Worm (Caenorhabditis elegans) whole organism, L2 larva: ENCODE data around the gene rom-1.
A peak's percentile ranks its signal among the peaks of the same experiment; 100 is the strongest.

Experiments
- C34F6.9 ChIP-seq: fragments of 150-350 bp; optimal IDR thresholded peaks from 2 replicates; lab custom pipeline; 2014; ENCODE audit warnings: missing biosample characterization, missing genetic modification characterization
- F13H6.1 ChIP-seq: sonication (generic microtip); optimal IDR thresholded peaks from 2 replicates; lab custom pipeline; 2016; ENCODE audit warnings: missing genetic modification characterization, missing compliant biosample characterization
- R02D3.7 ChIP-seq: fragments of 150-350 bp; optimal IDR thresholded peaks from 2 replicates; lab custom pipeline; 2014; ENCODE audit warnings: missing biosample characterization, missing genetic modification characterization
- alr-1 ChIP-seq: fragments of 150-350 bp; optimal IDR thresholded peaks from 2 replicates; lab custom pipeline; 2014; ENCODE audit warnings: missing biosample characterization, missing genetic modification characterization
- aly-2 ChIP-seq: fragments of 150-350 bp; optimal IDR thresholded peaks from 2 replicates; lab custom pipeline; 2014; ENCODE audit warnings: missing biosample characterization, missing genetic modification characterization
- ama-1 ChIP-seq: fragments of 150-350 bp; optimal IDR thresholded peaks from 2 replicates; lab custom pipeline; 2018; ENCODE audit warnings: inconsistent platforms
- ceh-16 ChIP-seq: fragments of 150-350 bp; optimal IDR thresholded peaks from 2 replicates; lab custom pipeline; 2014; ENCODE audit warnings: missing biosample characterization, missing genetic modification characterization
- egl-27 ChIP-seq: sonication (generic microtip); optimal IDR thresholded peaks from 3 replicates; lab custom pipeline; 2017; ENCODE audit warnings: missing biosample characterization, missing genetic modification reagents, missing genetic modification characterization
- elt-1 ChIP-seq: fragments of 150-350 bp; optimal IDR thresholded peaks from 2 replicates; lab custom pipeline; 2014; ENCODE audit warnings: missing biosample characterization, missing genetic modification characterization
- elt-3 ChIP-seq: sonication (generic microtip); optimal IDR thresholded peaks from 2 replicates; lab custom pipeline; 2017; ENCODE audit warnings: missing biosample characterization, missing genetic modification characterization
- fos-1 ChIP-seq: fragments of 150-350 bp; optimal IDR thresholded peaks from 2 replicates; lab custom pipeline; 2014; ENCODE audit warnings: missing biosample characterization, missing genetic modification characterization
- gmeb-1 ChIP-seq: fragments of 150-350 bp; optimal IDR thresholded peaks from 2 replicates; lab custom pipeline; 2014; ENCODE audit warnings: missing biosample characterization, missing genetic modification characterization
- lin-11 ChIP-seq: fragments of 150-350 bp; sonication (generic microtip); optimal IDR thresholded peaks from 2 replicates; lab custom pipeline; 2014; ENCODE audit warnings: missing biosample characterization, missing genetic modification characterization, inconsistent platforms, mixed read lengths
- lin-13 ChIP-seq: fragments of 150-350 bp; optimal IDR thresholded peaks from 2 replicates; lab custom pipeline; 2014; ENCODE audit warnings: missing biosample characterization, missing genetic modification reagents, missing genetic modification characterization
- mab-5 ChIP-seq: fragments of 150-350 bp; optimal IDR thresholded peaks from 2 replicates; lab custom pipeline; 2014; ENCODE audit warnings: missing biosample characterization, missing genetic modification characterization
- mbf-1 ChIP-seq: sonication (generic microtip); optimal IDR thresholded peaks from 2 replicates; lab custom pipeline; 2017; ENCODE audit warnings: missing biosample characterization, missing genetic modification characterization
- mdl-1 ChIP-seq, 2 experiments: fragments of 150-350 bp in 1 of 2; sonication (generic microtip) in 1 of 2; optimal IDR thresholded peaks; 2 replicates each; lab custom pipeline; 2017; ENCODE audit warnings: missing biosample characterization in 2 of 2, missing genetic modification characterization in 2 of 2
- nhr-10 ChIP-seq: sonication (generic microtip); optimal IDR thresholded peaks from 2 replicates; lab custom pipeline; 2017; ENCODE audit warnings: missing biosample characterization, missing genetic modification characterization
- nhr-11 ChIP-seq: fragments of 150-350 bp; optimal IDR thresholded peaks from 2 replicates; lab custom pipeline; 2014; ENCODE audit warnings: missing biosample characterization, missing genetic modification characterization
- nhr-12 ChIP-seq: fragments of 150-350 bp; optimal IDR thresholded peaks from 2 replicates; lab custom pipeline; 2014; ENCODE audit warnings: missing biosample characterization, missing genetic modification characterization
- nhr-129 ChIP-seq: fragments of 150-350 bp; optimal IDR thresholded peaks from 2 replicates; lab custom pipeline; 2014; ENCODE audit warnings: missing biosample characterization, missing genetic modification characterization
- nhr-21 ChIP-seq: fragments of 150-350 bp; optimal IDR thresholded peaks from 2 replicates; lab custom pipeline; 2014; ENCODE audit warnings: missing biosample characterization, missing genetic modification characterization
- nhr-25 ChIP-seq: fragments of 150-350 bp; sonication (generic microtip); optimal IDR thresholded peaks from 3 replicates; lab custom pipeline; 2014; ENCODE audit warnings: missing biosample characterization, missing genetic modification characterization
- peb-1 ChIP-seq: fragments of 150-350 bp; optimal IDR thresholded peaks from 2 replicates; lab custom pipeline; 2014; ENCODE audit warnings: missing biosample characterization, missing genetic modification characterization
- sem-4 ChIP-seq: fragments of 150-350 bp; optimal IDR thresholded peaks from 2 replicates; lab custom pipeline; 2014; ENCODE audit warnings: missing biosample characterization, missing genetic modification reagents, missing genetic modification characterization
- skn-1 ChIP-seq: sonication (generic microtip); optimal IDR thresholded peaks from 2 replicates; lab custom pipeline; 2017; ENCODE audit warnings: missing biosample characterization, missing genetic modification characterization
- sma-3 ChIP-seq: sonication (generic microtip); optimal IDR thresholded peaks from 2 replicates; lab custom pipeline; 2016; ENCODE audit warnings: missing genetic modification reagents, missing genetic modification characterization, missing compliant biosample characterization
- sma-9 ChIP-seq, 2 experiments: fragments of 150-350 bp in 1 of 2; sonication (generic microtip) in 1 of 2; optimal IDR thresholded peaks; 2 replicates each; lab custom pipeline; 2014 to 2016; ENCODE audit warnings: missing genetic modification characterization in 2 of 2, mild to moderate bottlenecking in 1 of 2, missing biosample characterization in 1 of 2, missing compliant biosample characterization in 1 of 2, missing genetic modification reagents in 1 of 2, moderate library complexity in 1 of 2
- unc-55 ChIP-seq: fragments of 150-350 bp; sonication (generic microtip); optimal IDR thresholded peaks from 3 replicates; lab custom pipeline; 2014; ENCODE audit warnings: missing biosample characterization, missing genetic modification reagents, missing genetic modification characterization
- unc-62 ChIP-seq: fragments of 150-350 bp; optimal IDR thresholded peaks from 2 replicates; lab custom pipeline; 2014; ENCODE audit warnings: missing biosample characterization, missing genetic modification reagents, missing genetic modification characterization
- zag-1 ChIP-seq: fragments of 150-350 bp; optimal IDR thresholded peaks from 2 replicates; lab custom pipeline; 2014; ENCODE audit warnings: missing biosample characterization, missing genetic modification characterization
- ztf-1 ChIP-seq: fragments of 200-800 bp; sonication (Bioruptor generic); conservative IDR thresholded peaks from 2 replicates; pipeline ENCODE4 v1.3.6; 2022; ENCODE audit warnings: missing genetic modification characterization, missing compliant biosample characterization
- ztf-4 ChIP-seq: fragments of 150-350 bp; optimal IDR thresholded peaks from 2 replicates; lab custom pipeline; 2014; ENCODE audit warnings: missing biosample characterization, missing genetic modification characterization

Gene rom-1

DNA sequence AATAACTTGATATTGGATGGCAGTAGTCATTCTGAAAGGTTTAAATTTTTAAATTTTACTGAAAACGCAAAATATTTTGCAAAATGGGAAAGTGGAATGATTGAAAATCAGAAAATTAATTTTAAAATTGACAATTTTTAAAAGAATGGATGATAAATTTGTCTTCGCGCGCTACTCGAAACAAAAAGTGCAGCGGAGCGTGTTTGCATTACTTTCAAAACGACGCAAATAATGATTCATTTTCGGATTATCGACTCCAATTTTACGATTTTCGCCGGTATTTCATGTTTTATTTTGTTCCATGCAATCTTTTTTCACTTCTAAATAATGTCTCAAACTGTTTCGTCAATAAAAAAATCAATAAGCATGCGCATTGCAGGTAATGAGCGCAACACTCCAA, 28.7 kb upstream of the rom-1 start, which contains the start of the genes tost-1 and arx-6 (continued):
- TF ChIP-seq nhr-129 (tag; lab: Kevin White, UChicago) (peak; percentile 54), zag-1 (no peak), unc-62 (no peak)
- TF ChIP-seq, all 48 proteins: peak for 10

DNA sequence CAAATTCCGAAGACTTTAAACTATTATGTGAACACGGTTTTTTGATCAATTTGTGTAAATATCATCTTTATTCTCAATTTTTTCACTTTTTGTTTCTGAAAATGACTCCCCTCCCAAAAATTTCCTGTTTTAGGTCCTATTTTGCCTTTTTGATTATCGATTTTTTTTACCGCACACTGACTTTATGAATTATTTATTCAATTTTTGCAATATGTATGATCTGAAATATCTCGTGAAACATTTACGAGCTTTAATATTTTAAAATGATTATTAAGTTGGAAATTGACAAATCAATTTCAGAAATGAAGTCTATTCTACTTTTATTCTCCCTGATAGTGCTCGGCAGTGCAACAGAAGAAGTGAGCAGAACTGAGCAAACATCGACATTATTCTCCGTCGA, 27.6 kb upstream of the rom-1 start, which contains the start of gene C35D10.1:
Gene C35D10.1 (plus strand): TSS at position 301 of the 400 bp plus-strand sequence.
- no peak for TF ChIP-seq nhr-25
- no peak for TF ChIP-seq gmeb-1 (tag; lab: Kevin White, UChicago)
- TF ChIP-seq unc-55 (GFP tag; lab: Kevin White, UChicago), result no peak
- no peak for TF ChIP-seq sma-3
- TF ChIP-seq ceh-16 (tag; lab: Kevin White, UChicago), result no peak
- TF ChIP-seq R02D3.7 (tag; lab: Kevin White, UChicago), result no peak
- TF ChIP-seq mab-5 (tag; lab: Kevin White, UChicago), result no peak
- no peak for TF ChIP-seq elt-1
- no peak for TF ChIP-seq nhr-21
- TF ChIP-seq C34F6.9, result no peak
- TF ChIP-seq egl-27, result no peak
- TF ChIP-seq fos-1, result no peak
- no peak for TF ChIP-seq elt-3
- no peak for TF ChIP-seq lin-13 (GFP tag; lab: Kevin White, UChicago)
- TF ChIP-seq skn-1 (tag; lab: Kevin White, UChicago), result no peak
- TF ChIP-seq lin-11 (tag; lab: Kevin White, UChicago), result no peak
- no peak for TF ChIP-seq ztf-4 (tag; lab: Kevin White, UChicago)
- TF ChIP-seq sma-9 (GFP tag; optimal IDR thresholded peaks at IDR 0.05; lab: Kevin White, UChicago), result no peak
- TF ChIP-seq sma-9 (tag; optimal IDR thresholded peaks at IDR 0.05; lab: Kevin White, UChicago), result no peak
- no peak for TF ChIP-seq F13H6.1 (tag; lab: Kevin White, UChicago)
- TF ChIP-seq, all 48 proteins: peak for 0

DNA sequence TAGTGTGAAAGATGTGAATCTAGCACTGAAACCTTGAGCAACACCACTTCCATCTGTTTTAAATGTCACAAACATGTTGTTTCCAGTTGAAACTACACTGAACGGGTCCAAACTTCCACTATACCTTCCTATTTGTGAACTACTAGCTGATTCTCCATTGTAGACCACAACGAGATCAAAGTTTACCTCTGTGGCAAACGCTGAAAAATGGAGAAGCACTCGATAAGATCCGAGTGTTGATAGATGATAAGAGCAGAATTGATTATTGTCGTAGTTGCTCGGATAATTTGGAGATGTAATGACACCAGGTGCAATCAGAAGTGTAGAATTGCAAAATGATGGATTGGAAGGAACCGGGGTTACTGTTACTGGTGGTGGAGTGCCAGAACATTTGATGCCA, 25.0 kb upstream of the rom-1 start:
- TF ChIP-seq mdl-1 (tag; optimal IDR thresholded peaks at IDR 0.05; lab: Kevin White, UChicago) (no peak), gmeb-1 (tag; lab: Kevin White, UChicago) (no peak), ztf-1 (GFP tag; lab: Robert Waterston, UW) (no peak), fos-1 (peak; percentile 24)

DNA sequence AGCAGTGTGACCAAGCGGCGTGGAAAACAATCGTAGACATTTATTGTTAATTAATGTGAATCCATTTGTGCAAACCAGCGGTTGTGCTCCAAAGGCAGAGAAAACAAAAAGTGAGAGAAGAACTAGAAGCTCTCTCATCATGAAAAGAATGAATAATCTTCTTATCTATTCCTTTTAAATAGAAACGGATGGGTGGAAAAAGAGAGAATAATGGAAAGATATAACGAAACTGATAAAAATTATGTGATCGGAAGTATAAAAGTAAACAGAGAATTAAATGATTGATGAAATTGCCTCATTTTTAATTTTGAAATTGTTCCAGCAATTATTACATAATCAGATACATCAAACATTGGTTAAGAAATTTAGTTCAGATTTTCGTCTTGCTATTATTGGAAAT, 23.6 kb upstream of the rom-1 start, which contains the start of gene clec-5:
Gene clec-5 (minus strand): TSS at position 178 of the 400 bp plus-strand sequence.
- TF ChIP-seq aly-2 (no peak), skn-1 (tag; lab: Kevin White, UChicago) (no peak), C34F6.9 (no peak), fos-1 (peak; percentile 77), peb-1 (tag; lab: Kevin White, UChicago) (no peak)

DNA sequence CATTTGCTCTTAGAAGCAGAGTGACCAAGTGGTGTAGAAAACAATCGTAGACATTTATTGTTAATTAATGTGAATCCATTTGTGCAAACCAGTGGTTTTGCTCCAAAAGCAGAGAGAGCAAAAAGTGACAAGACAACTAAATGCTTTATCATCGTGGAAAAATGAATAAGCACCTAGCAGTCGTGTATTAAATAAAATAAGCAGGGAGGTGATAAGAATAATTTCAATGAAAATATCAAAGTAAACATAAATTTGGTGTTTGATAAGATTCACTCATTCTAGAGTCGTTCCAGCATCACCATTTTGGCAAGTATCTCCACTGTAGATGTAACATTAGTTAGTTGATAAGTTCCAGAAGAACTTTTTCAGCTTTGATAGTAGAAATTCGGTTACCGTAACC, 19.7 kb upstream of the rom-1 start, which contains the start of gene clec-6:
Gene clec-6 (minus strand): TSS at position 154 of the 400 bp plus-strand sequence.
- TF ChIP-seq sem-4 (tag; lab: Kevin White, UChicago) (no peak), R02D3.7 (tag; lab: Kevin White, UChicago) (no peak), fos-1 (peak; percentile 84)

DNA sequence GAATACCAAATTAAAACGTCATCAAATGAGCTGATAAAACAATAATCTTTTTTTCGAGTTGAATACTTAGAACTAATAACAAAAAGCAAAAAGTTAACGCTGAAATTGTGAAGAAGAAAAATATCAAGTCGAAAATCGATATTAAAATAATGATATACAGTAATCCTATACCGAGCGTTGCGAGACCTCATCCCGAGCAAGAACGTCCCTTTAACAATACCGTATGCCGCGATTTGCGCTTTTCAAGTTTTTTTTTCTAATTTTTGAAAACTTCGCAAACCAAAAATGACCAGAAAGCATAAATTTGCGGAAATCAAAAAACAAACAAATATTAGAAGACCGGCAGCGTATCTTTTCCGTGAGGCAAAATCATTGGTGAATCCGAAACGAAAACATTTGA, 16.0 kb upstream of the rom-1 start, which contains the start of gene F26F4.5:
Gene F26F4.5 (minus strand): TSS at position 256 of the 400 bp plus-strand sequence.
- TF ChIP-seq lin-13 (GFP tag; lab: Kevin White, UChicago) (no peak), nhr-12 (tag; lab: Kevin White, UChicago) (no peak), ama-1 (no peak), sem-4 (tag; lab: Kevin White, UChicago) (no peak), mbf-1 (tag; lab: Kevin White, UChicago) (no peak), sma-9 (GFP tag; optimal IDR thresholded peaks at IDR 0.05; lab: Kevin White, UChicago) (no peak), sma-9 (tag; optimal IDR thresholded peaks at IDR 0.05; lab: Kevin White, UChicago) (no peak), unc-62 (no peak), R02D3.7 (tag; lab: Kevin White, UChicago) (no peak), nhr-10 (tag; lab: Kevin White, UChicago) (no peak), egl-27 (no peak), unc-55 (GFP tag; lab: Kevin White, UChicago) (no peak), mdl-1 (tag; optimal IDR thresholded peaks at IDR 0.05; lab: Kevin White, UChicago) (no peak), alr-1 (tag; lab: Kevin White, UChicago) (no peak), nhr-21 (no peak), ztf-4 (tag; lab: Kevin White, UChicago) (no peak), skn-1 (tag; lab: Kevin White, UChicago) (no peak), nhr-11 (tag; lab: Kevin White, UChicago) (no peak)
- TF ChIP-seq, all 48 proteins: peak for 0
